Fruit fly (Drosophila melanogaster): ENCODE measurements around the gene Cyp4ae1.
A peak's percentile ranks its signal among the peaks of the same experiment; 100 is the strongest.

The Cyp4ae1 gene

DNA sequence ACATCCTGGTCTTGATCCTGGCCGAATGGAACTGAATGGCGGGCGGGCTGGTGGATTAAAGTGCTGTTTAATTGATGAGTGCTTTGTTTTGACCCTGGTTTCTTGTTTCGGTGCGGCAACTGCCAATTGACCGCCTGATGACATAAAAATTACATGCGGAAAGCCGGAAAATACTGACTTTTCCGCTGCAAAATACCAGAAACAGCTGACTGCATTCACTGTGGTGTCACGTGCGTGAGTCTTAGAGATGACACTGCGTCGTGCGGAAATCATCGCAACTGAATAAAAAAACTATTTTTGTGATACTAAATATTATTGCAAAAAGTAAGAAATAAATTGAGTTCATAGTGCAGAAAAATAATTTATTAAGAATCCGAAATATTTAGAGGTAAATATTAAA, 29.3 kb upstream of the Cyp4ae1 start, which contains the start of gene bcn92 (continued):
- TF ChIP-seq CG11247 (GFP tag; IDR thresholded peaks at IDR 0.05) (peak; percentile 47), stwl (tag; optimal IDR thresholded peaks at IDR 0.05) (peak; percentile 34), Hsf (GFP tag; optimal IDR thresholded peaks at IDR 0.05) (peak; percentile 62), ham (GFP tag; IDR thresholded peaks at IDR 0.05) (no peak), ato (GFP tag; IDR thresholded peaks at IDR 0.05; ENCODE audit: partially characterized antibody) (peak; percentile 87), D19B (GFP tag; optimal IDR thresholded peaks at IDR 0.05) (no peak), z (GFP tag; IDR thresholded peaks at IDR 0.05) (no peak), dimm (GFP tag; IDR thresholded peaks at IDR 0.05) (no peak), CG11695 (GFP tag; IDR thresholded peaks at IDR 0.05) (no peak), exex (tag; optimal IDR thresholded peaks at IDR 0.05) (no peak), ind (GFP tag; optimal IDR thresholded peaks at IDR 0.05) (peak; percentile 46), pros (GFP tag; optimal IDR thresholded peaks at IDR 0.05) (no peak), grau (tag; optimal IDR thresholded peaks at IDR 0.05) (peak; percentile 57), ase (GFP tag; IDR thresholded peaks at IDR 0.05) (no peak), CG7963 (GFP tag; IDR thresholded peaks at IDR 0.05; ENCODE audit: partially characterized antibody) (peak; percentile 82), pb (GFP tag; optimal IDR thresholded peaks at IDR 0.05) (no peak), CG15696 (tag; optimal IDR thresholded peaks at IDR 0.05) (no peak), cato (GFP tag; optimal IDR thresholded peaks at IDR 0.05; ENCODE audit: borderline replicate concordance) (no peak), CG10147 (GFP tag; optimal IDR thresholded peaks at IDR 0.05) (peak; percentile 29), CG6175 (GFP tag; IDR thresholded peaks at IDR 0.05) (no peak), Trl (optimal IDR thresholded peaks at IDR 0.05) (no peak), Trl (GFP tag; optimal IDR thresholded peaks at IDR 0.05) (peak; percentile 26), CG11696 (GFP tag; IDR thresholded peaks at IDR 0.05) (no peak), Eip74EF (GFP tag; optimal IDR thresholded peaks at IDR 0.05) (no peak), psq (GFP tag; optimal IDR thresholded peaks at IDR 0.05) (no peak), Taf1 (GFP tag; IDR thresholded peaks at IDR 0.05) (no peak), corto (GFP tag; optimal IDR thresholded peaks at IDR 0.05) (no peak), CG10274 (GFP tag; optimal IDR thresholded peaks at IDR 0.05) (no peak), pnt (GFP tag; optimal IDR thresholded peaks at IDR 0.05) (peak; percentile 14), Mrtf (GFP tag; IDR thresholded peaks at IDR 0.05) (no peak), CG8944 (GFP tag; optimal IDR thresholded peaks at IDR 0.05) (no peak), Sin3A (optimal IDR thresholded peaks at IDR 0.05) (peak; percentile 30), CG4730 (GFP tag; IDR thresholded peaks at IDR 0.05) (no peak), chinmo (GFP tag; IDR thresholded peaks at IDR 0.05; ENCODE audit: partially characterized antibody) (peak; percentile 91; the same call in 3 of the 4 replicates), CG5180 (GFP tag; optimal IDR thresholded peaks at IDR 0.05) (no peak), NFAT (GFP tag; IDR thresholded peaks at IDR 0.05) (no peak), toy (GFP tag; IDR thresholded peaks at IDR 0.05) (no peak), CG8924 (tag; optimal IDR thresholded peaks at IDR 0.05) (peak; percentile 12), zen2 (GFP tag; IDR thresholded peaks at IDR 0.05; ENCODE audit: partially characterized antibody) (peak; percentile 92), CG14050 (GFP tag; IDR thresholded peaks at IDR 0.05) (no peak), CG11093 (GFP tag; IDR thresholded peaks at IDR 0.05) (no peak), usp (GFP tag; optimal IDR thresholded peaks at IDR 0.05) (no peak), CoRest (tag; optimal IDR thresholded peaks at IDR 0.05) (peak; percentile 22), sna (GFP tag; IDR thresholded peaks at IDR 0.05; ENCODE audit: partially characterized antibody) (peak; percentile 93), CHES-1-like (GFP tag; optimal IDR thresholded peaks at IDR 0.05) (peak; percentile 29), CG32772 (GFP tag; IDR thresholded peaks at IDR 0.05) (0 out of 2 replicates have a peak, but pooled peaks have one; percentile 5), CG18476 (GFP tag; optimal IDR thresholded peaks at IDR 0.05) (peak; percentile 9), Ravus (GFP tag; IDR thresholded peaks at IDR 0.05) (no peak), tgo (GFP tag; IDR thresholded peaks at IDR 0.05) (no peak), scrt (GFP tag; optimal IDR thresholded peaks at IDR 0.05) (no peak), CG17361 (GFP tag; IDR thresholded peaks at IDR 0.05) (peak; percentile 39; the same call in 1 of the 3 replicates), Fer2 (tag; optimal IDR thresholded peaks at IDR 0.05) (no peak)
